Fruit fly (Drosophila melanogaster): ENCODE results near the gene fit.

The fit gene

DNA sequence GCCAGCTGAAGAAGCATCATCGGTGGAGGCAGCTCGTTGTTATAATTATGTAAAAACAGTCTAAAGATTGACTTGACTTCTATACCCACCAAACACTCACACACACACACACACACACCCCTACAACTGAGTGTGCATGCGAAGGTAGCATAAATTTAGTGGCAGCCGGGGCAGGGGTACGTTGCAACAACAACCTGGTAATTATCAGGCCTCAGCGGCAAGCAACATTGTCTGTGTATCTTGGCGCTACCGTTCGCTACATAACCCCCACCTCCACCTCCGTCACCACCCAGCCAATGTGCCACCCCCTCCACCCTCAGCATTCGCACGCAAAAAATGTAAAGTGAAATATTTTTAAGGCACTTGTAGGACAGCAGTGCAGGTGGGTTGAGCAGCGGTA, 32.7 kb upstream of the fit start:
- TF ChIP-seq woc (GFP tag; optimal IDR thresholded peaks at IDR 0.05) (no peak), Dfd (GFP tag; optimal IDR thresholded peaks at IDR 0.05) (peak; percentile 5)

- TF ChIP-seq CrebA (GFP tag; optimal IDR thresholded peaks at IDR 0.05; ENCODE audit: borderline replicate concordance) (no peak), Vsx2 (GFP tag; optimal IDR thresholded peaks at IDR 0.05; ENCODE audit: partially characterized antibody) (peak; percentile 34), Myc (optimal IDR thresholded peaks at IDR 0.05) (no peak), sv (GFP tag; optimal IDR thresholded peaks at IDR 0.05) (no peak)
Measured at dm6 chr3R:21913447-21913846, 29.2 kb upstream of the fit start, which contains the start of gene Qsox2. TSS of gene Qsox2 (plus strand) at chr3R:21913747.

DNA sequence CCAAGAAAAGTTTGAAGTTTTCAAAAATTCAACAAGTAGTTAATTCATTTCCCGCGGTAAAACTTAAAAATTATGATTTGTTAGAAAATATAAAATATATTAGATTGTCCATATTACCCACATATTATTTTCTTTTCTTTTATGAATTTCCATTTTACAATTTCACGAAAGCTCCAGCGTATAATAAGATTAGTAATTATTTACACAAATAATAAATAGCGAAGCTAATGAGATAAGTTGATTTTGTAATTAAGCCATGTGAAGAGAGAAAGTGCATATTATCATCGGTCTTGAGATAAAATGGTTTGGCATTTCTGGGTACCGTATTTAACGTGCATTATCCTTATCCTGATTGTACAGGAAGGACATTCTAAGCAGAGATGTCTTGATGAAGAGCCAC, 27.3 kb upstream of the fit start, which contains the start of gene Qsox3:
Gene Qsox3, plus strand, starts transcription at position 301 of the 400 bp plus-strand sequence.
- TF ChIP-seq N (GFP tag; optimal IDR thresholded peaks at IDR 0.05) = no peak
- no peak for TF ChIP-seq CG32264 (GFP tag; optimal IDR thresholded peaks at IDR 0.05)
- no peak for TF ChIP-seq Myc (optimal IDR thresholded peaks at IDR 0.05)
- no peak for TF ChIP-seq Hr83 (GFP tag; optimal IDR thresholded peaks at IDR 0.05; ENCODE audit: poor library complexity, severe bottlenecking)
- TF ChIP-seq Sp1 (GFP tag; optimal IDR thresholded peaks at IDR 0.05) = no peak
- no peak for TF ChIP-seq Hr78 (GFP tag; optimal IDR thresholded peaks at IDR 0.05)

DNA sequence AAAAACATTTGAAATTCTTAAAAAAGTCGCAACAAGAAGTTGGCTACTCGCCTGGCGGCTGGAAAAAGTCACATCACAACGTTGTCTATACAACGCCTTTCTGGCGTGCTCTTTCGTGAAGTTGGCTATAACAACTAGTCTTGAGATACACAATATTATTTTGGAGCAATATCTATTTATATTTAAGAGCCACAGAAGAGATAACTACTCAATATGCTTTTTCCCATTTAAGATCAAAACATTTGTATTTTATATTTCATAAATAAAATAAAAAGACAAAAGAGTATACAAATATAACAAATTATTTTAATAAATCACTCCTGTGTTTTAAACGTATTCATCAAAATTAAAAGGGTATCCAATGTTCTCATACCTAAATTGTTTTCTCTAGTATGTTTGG, 22.6 kb upstream of the fit start:
- no peak for TF ChIP-seq Rel (GFP tag; optimal IDR thresholded peaks at IDR 0.05)
- no peak for TF ChIP-seq Rel (tag; optimal IDR thresholded peaks at IDR 0.05)
- TF ChIP-seq Mio (GFP tag; optimal IDR thresholded peaks at IDR 0.05) = no peak

DNA sequence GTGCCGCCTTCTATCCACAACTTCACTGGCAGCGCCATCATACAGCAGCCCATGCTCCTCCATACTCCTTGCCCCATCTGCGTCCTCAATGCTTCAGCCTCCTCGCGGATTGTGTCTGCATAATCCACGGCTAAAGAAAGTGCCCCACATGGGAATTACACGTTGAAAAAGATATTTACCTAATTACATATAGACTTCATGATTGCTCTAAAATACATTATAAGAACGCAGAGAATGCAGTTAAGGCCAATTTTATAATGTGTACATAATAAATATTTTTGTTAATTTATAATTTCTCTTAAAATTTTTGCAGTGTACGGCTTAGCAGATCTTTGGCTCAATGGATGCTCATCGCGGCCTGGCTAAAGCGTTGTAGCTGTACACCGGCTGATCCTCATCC, 21.4 kb upstream of the fit start:
- peak; percentile 67 for TF ChIP-seq brk (GFP tag; optimal IDR thresholded peaks at IDR 0.05)
- TF ChIP-seq fru (GFP tag; optimal IDR thresholded peaks at IDR 0.05) = peak; percentile 67
- TF ChIP-seq sv (GFP tag; optimal IDR thresholded peaks at IDR 0.05) = no peak
- TF ChIP-seq psq (GFP tag; optimal IDR thresholded peaks at IDR 0.05) = peak; percentile 66
- TF ChIP-seq dsf (GFP tag; optimal IDR thresholded peaks at IDR 0.05; ENCODE audit: borderline replicate concordance) = no peak
- TF ChIP-seq Dfd (GFP tag; optimal IDR thresholded peaks at IDR 0.05) = no peak
- TF ChIP-seq Myc (optimal IDR thresholded peaks at IDR 0.05) = no peak
- TF ChIP-seq Jra (GFP tag; optimal IDR thresholded peaks at IDR 0.05) = no peak
- TF ChIP-seq dl (GFP tag; optimal IDR thresholded peaks at IDR 0.05; ENCODE audit: insufficient read depth in 1 of 2, partially characterized antibody in 2 of 2) = no peak
- peak; percentile 27 for TF ChIP-seq br (GFP tag; optimal IDR thresholded peaks at IDR 0.05)
- TF ChIP-seq pan (optimal IDR thresholded peaks at IDR 0.05) = no peak
- no peak for TF ChIP-seq N (GFP tag; optimal IDR thresholded peaks at IDR 0.05)
- peak in 1 of 2 experiments; percentile 69 for TF ChIP-seq foxo (GFP tag; optimal IDR thresholded peaks at IDR 0.05)
- TF ChIP-seq Abd-B (GFP tag; optimal IDR thresholded peaks at IDR 0.05) = no peak
- TF ChIP-seq CG9705 (GFP tag; optimal IDR thresholded peaks at IDR 0.05) = peak; percentile 32
- TF ChIP-seq Vsx2 (GFP tag; optimal IDR thresholded peaks at IDR 0.05; ENCODE audit: partially characterized antibody) = no peak
- no peak for TF ChIP-seq CrebA (GFP tag; optimal IDR thresholded peaks at IDR 0.05; ENCODE audit: borderline replicate concordance)
- peak; percentile 49 for TF ChIP-seq Hnf4 (GFP tag; optimal IDR thresholded peaks at IDR 0.05)
- TF ChIP-seq ey (GFP tag; optimal IDR thresholded peaks at IDR 0.05) = peak; percentile 62
- TF ChIP-seq dmrt93B (GFP tag; optimal IDR thresholded peaks at IDR 0.05) = peak; percentile 57
- TF ChIP-seq sage (GFP tag; optimal IDR thresholded peaks at IDR 0.05) = peak; percentile 29
- TF ChIP-seq h (GFP tag; optimal IDR thresholded peaks at IDR 0.05) = peak; percentile 79
- no peak for TF ChIP-seq Hr78 (GFP tag; optimal IDR thresholded peaks at IDR 0.05)
- TF ChIP-seq OdsH (GFP tag; optimal IDR thresholded peaks at IDR 0.05) = peak; percentile 78
- peak; percentile 49 for TF ChIP-seq woc (GFP tag; optimal IDR thresholded peaks at IDR 0.05)
- TF ChIP-seq GATAd (GFP tag; optimal IDR thresholded peaks at IDR 0.05) = no peak
- TF ChIP-seq Rel (GFP tag; optimal IDR thresholded peaks at IDR 0.05) = no peak
- TF ChIP-seq Rel (tag; optimal IDR thresholded peaks at IDR 0.05) = no peak
- TF ChIP-seq Mio (GFP tag; optimal IDR thresholded peaks at IDR 0.05) = no peak
- TF ChIP-seq lola (GFP tag; optimal IDR thresholded peaks at IDR 0.05) = no peak
- TF ChIP-seq rgr (GFP tag; optimal IDR thresholded peaks at IDR 0.05) = peak; percentile 68
- no peak for TF ChIP-seq Dif (GFP tag; optimal IDR thresholded peaks at IDR 0.05; ENCODE audit: partially characterized antibody)
- no peak for TF ChIP-seq tai (GFP tag; optimal IDR thresholded peaks at IDR 0.05)
- TF ChIP-seq Hr83 (GFP tag; optimal IDR thresholded peaks at IDR 0.05; ENCODE audit: poor library complexity, severe bottlenecking) = no peak
- peak; percentile 78 for TF ChIP-seq HLH106 (tag; optimal IDR thresholded peaks at IDR 0.05)
- TF ChIP-seq CG32264 (GFP tag; optimal IDR thresholded peaks at IDR 0.05) = no peak
- peak; percentile 79 for TF ChIP-seq Sp1 (GFP tag; optimal IDR thresholded peaks at IDR 0.05)
- TF ChIP-seq jim (GFP tag; optimal IDR thresholded peaks at IDR 0.05) = no peak

All from whole organism, wandering third instar larva.